Worm (Caenorhabditis elegans): ENCODE measurements around the gene tbc-6.

DNA sequence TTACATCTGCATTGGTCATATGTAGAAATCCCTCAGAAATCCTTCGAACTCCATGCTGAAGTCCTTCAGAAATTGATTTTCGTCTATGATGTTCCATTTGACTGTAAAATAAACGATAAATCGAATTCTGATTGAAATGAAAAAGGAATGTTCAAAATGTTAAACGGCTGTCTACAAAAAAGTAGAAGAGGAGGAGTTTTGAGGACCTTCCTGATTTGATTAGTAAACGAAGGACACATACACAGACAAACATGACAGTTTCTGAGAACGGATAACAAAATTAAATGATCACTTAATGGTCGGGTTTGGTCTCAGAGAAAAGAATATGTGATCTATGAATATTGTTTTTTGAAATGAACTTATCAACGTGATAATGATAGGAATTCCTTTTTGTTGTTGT is 29.0 kb downstream of the tbc-6 start, which contains the start of gene slc-36.5:
- TF ChIP-seq ztf-23 (GFP tag; IDR thresholded peaks at IDR 0.05) (no peak), klf-2 (GFP tag; conservative IDR thresholded peaks at IDR 0.05) (no peak), cog-1 (tag; optimal IDR thresholded peaks at IDR 0.05) (no peak), flt-1 (GFP tag; IDR thresholded peaks at IDR 0.05) (no peak), T22C8.4 (GFP tag; IDR thresholded peaks at IDR 0.05) (no peak), med-1 (GFP tag; optimal IDR thresholded peaks at IDR 0.05; ENCODE audit: insufficient read depth) (no peak)

Data from whole organism, midembryonic.